Fruit fly (Drosophila melanogaster): ENCODE data around the gene CG32104.

CG32104 gene

dm6 chr3L:12409343-12410302 lies 10.5 kb upstream of the CG32104 start:
- TF ChIP-seq Abd-B (GFP tag; optimal IDR thresholded peaks at IDR 0.05), result no peak
- TF ChIP-seq Hr83 (GFP tag; optimal IDR thresholded peaks at IDR 0.05; ENCODE audit: poor library complexity, severe bottlenecking), result peak; percentile 90
- no peak for TF ChIP-seq sage (GFP tag; optimal IDR thresholded peaks at IDR 0.05)
- TF ChIP-seq h (GFP tag; optimal IDR thresholded peaks at IDR 0.05), result peak; percentile 32
- TF ChIP-seq Dfd (GFP tag; optimal IDR thresholded peaks at IDR 0.05), result no peak
- no peak for TF ChIP-seq dmrt93B (GFP tag; optimal IDR thresholded peaks at IDR 0.05)
- no peak for TF ChIP-seq Sp1 (GFP tag; optimal IDR thresholded peaks at IDR 0.05)
- no peak for TF ChIP-seq lola (GFP tag; optimal IDR thresholded peaks at IDR 0.05)
- peak; percentile 71 for TF ChIP-seq Rel (GFP tag; optimal IDR thresholded peaks at IDR 0.05)
- TF ChIP-seq Rel (tag; optimal IDR thresholded peaks at IDR 0.05), result peak; percentile 88
- peak; percentile 7 for TF ChIP-seq OdsH (GFP tag; optimal IDR thresholded peaks at IDR 0.05)
- no peak for TF ChIP-seq fru (GFP tag; optimal IDR thresholded peaks at IDR 0.05)
- no peak for TF ChIP-seq tai (GFP tag; optimal IDR thresholded peaks at IDR 0.05)
- TF ChIP-seq br (GFP tag; optimal IDR thresholded peaks at IDR 0.05), result peak; percentile 6
- no peak for TF ChIP-seq CG9705 (GFP tag; optimal IDR thresholded peaks at IDR 0.05)
- peak; percentile 0 for TF ChIP-seq rgr (GFP tag; optimal IDR thresholded peaks at IDR 0.05)
- no peak for TF ChIP-seq Dif (GFP tag; optimal IDR thresholded peaks at IDR 0.05; ENCODE audit: partially characterized antibody)
- no peak for TF ChIP-seq usp (GFP tag; optimal IDR thresholded peaks at IDR 0.05)

- peak; percentile 98 for TF ChIP-seq Hnf4 (GFP tag; optimal IDR thresholded peaks at IDR 0.05)
- no peak for TF ChIP-seq Rel (GFP tag; optimal IDR thresholded peaks at IDR 0.05)
- peak; percentile 95 for TF ChIP-seq Rel (tag; optimal IDR thresholded peaks at IDR 0.05)
- TF ChIP-seq HLH106 (tag; optimal IDR thresholded peaks at IDR 0.05), result peak; percentile 41
- peak; percentile 7 for TF ChIP-seq sage (GFP tag; optimal IDR thresholded peaks at IDR 0.05)
- peak; percentile 30 for TF ChIP-seq br (GFP tag; optimal IDR thresholded peaks at IDR 0.05)
- peak; percentile 86 for TF ChIP-seq Vsx2 (GFP tag; optimal IDR thresholded peaks at IDR 0.05; ENCODE audit: partially characterized antibody)
- no peak for TF ChIP-seq dsf (GFP tag; optimal IDR thresholded peaks at IDR 0.05; ENCODE audit: borderline replicate concordance)
- no peak for TF ChIP-seq lola (GFP tag; optimal IDR thresholded peaks at IDR 0.05)
- TF ChIP-seq dmrt93B (GFP tag; optimal IDR thresholded peaks at IDR 0.05), result peak; percentile 34
- TF ChIP-seq Dif (GFP tag; optimal IDR thresholded peaks at IDR 0.05; ENCODE audit: partially characterized antibody), result peak; percentile 73
- no peak for TF ChIP-seq brk (GFP tag; optimal IDR thresholded peaks at IDR 0.05)
- no peak for TF ChIP-seq OdsH (GFP tag; optimal IDR thresholded peaks at IDR 0.05)
- peak; percentile 20 for TF ChIP-seq Jra (GFP tag; optimal IDR thresholded peaks at IDR 0.05)
- no peak for TF ChIP-seq CG9705 (GFP tag; optimal IDR thresholded peaks at IDR 0.05)
- peak; percentile 56 for TF ChIP-seq ey (GFP tag; optimal IDR thresholded peaks at IDR 0.05)
- TF ChIP-seq jim (GFP tag; optimal IDR thresholded peaks at IDR 0.05), result no peak
- peak in 1 of 2 experiments; percentile 57 for TF ChIP-seq foxo (GFP tag; optimal IDR thresholded peaks at IDR 0.05)
- TF ChIP-seq dl (GFP tag; optimal IDR thresholded peaks at IDR 0.05; ENCODE audit: insufficient read depth in 1 of 2, partially characterized antibody in 2 of 2), result peak in 1 of 2 experiments; percentile 57
- TF ChIP-seq psq (GFP tag; optimal IDR thresholded peaks at IDR 0.05), result peak; percentile 1
- peak; percentile 39 for TF ChIP-seq Sp1 (GFP tag; optimal IDR thresholded peaks at IDR 0.05)
- peak; percentile 68 for TF ChIP-seq woc (GFP tag; optimal IDR thresholded peaks at IDR 0.05)
- peak; percentile 94 for TF ChIP-seq h (GFP tag; optimal IDR thresholded peaks at IDR 0.05)
- peak; percentile 95 for TF ChIP-seq Hr83 (GFP tag; optimal IDR thresholded peaks at IDR 0.05; ENCODE audit: poor library complexity, severe bottlenecking)
- peak; percentile 31 for TF ChIP-seq rgr (GFP tag; optimal IDR thresholded peaks at IDR 0.05)
- TF ChIP-seq usp (GFP tag; optimal IDR thresholded peaks at IDR 0.05), result no peak
- peak; percentile 54 for TF ChIP-seq fru (GFP tag; optimal IDR thresholded peaks at IDR 0.05)
- TF ChIP-seq Mio (GFP tag; optimal IDR thresholded peaks at IDR 0.05), result no peak
Observed at dm6 chr3L:12408513-12409320, 9.6 kb upstream of the CG32104 start.

DNA sequence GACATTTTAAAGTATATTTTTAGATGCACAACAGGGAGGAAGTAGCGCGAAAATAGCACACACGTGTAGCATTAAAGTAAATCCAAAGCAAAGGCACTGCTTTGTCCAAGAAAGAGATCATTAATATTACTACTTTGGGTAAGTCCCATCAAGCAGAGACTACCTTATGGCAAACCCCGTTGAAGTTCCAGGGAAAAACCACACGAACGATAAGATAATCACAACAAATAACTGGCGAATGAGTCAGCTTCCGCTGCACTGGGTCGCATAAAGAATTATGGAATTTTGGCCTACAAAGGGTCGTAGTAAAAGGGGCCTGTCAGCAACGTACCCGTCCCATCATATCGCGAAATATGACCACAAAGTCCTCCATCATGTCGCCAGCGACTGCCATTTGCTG lies 8.7 kb upstream of the CG32104 start:
- TF ChIP-seq Rel (GFP tag; optimal IDR thresholded peaks at IDR 0.05), result no peak
- TF ChIP-seq Rel (tag; optimal IDR thresholded peaks at IDR 0.05), result peak; percentile 94
- peak in 1 of 2 experiments; percentile 36 for TF ChIP-seq dl (GFP tag; optimal IDR thresholded peaks at IDR 0.05; ENCODE audit: insufficient read depth in 1 of 2, partially characterized antibody in 2 of 2)
- no peak for TF ChIP-seq rgr (GFP tag; optimal IDR thresholded peaks at IDR 0.05)
- peak; percentile 6 for TF ChIP-seq Hr83 (GFP tag; optimal IDR thresholded peaks at IDR 0.05; ENCODE audit: poor library complexity, severe bottlenecking)

All from whole organism, wandering third instar larva.